Worm (Caenorhabditis elegans): ENCODE data around the gene C46E10.1.

DNA sequence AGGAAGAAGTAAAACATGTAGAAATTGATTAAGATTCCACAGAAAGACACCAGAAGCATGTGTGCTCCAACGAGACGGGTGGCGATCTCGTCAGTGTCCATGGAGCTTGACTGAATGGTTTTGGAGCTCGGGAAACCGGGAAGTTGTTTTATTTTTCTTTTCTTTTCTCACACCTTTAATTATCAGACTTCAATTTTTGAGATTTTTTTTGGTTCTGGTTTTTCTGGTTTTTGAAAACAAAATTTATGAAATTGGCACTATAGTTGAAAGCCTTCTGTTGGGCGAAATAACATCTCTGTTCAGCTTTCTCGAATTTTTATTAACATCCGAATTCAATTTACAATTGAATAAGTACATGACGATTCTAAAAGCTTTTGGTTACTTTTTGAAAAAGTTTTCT, 24.4 kb upstream of the C46E10.1 start, which contains the start of gene srx-104:
- TF ChIP-seq jun-1 (tag; optimal IDR thresholded peaks at IDR 0.05) (no peak), lsy-2 (tag; optimal IDR thresholded peaks at IDR 0.05) (no peak), snpc-4 (tag; optimal IDR thresholded peaks at IDR 0.05) (no peak), lir-3 (tag; optimal IDR thresholded peaks at IDR 0.05; ENCODE audit: poor library complexity) (no peak)

All from whole organism, L1 larva.